Worm (Caenorhabditis elegans): Measurements from ENCODE around the gene nep-17.

- TF ChIP-seq lin-13 (GFP tag; optimal IDR thresholded peaks at IDR 0.05) = no peak
- no peak for TF ChIP-seq C16A3.4 (tag; optimal IDR thresholded peaks at IDR 0.05)
These were observed 28.2 kb upstream of the nep-17 start for ce11 chrII:13479424-13479823.
